Fruit fly (Drosophila melanogaster): ENCODE results near the gene Cad86C.

Gene Cad86C

dm6 chr3R:10849515-10849973 is 22.7 kb downstream of the Cad86C start, which contains the start of gene CG42394 (continued):
- TF ChIP-seq al (GFP tag; IDR thresholded peaks at IDR 0.05) (peak; percentile 91), CG12942 (GFP tag; optimal IDR thresholded peaks at IDR 0.05) (peak; percentile 87), HLH3B (GFP tag; IDR thresholded peaks at IDR 0.05) (peak; percentile 93), CG11456 (GFP tag; IDR thresholded peaks at IDR 0.05) (peak; percentile 94), pb (GFP tag; optimal IDR thresholded peaks at IDR 0.05) (no peak), Dip3 (GFP tag; optimal IDR thresholded peaks at IDR 0.05) (peak; percentile 64), vnd (GFP tag; IDR thresholded peaks at IDR 0.05; ENCODE audit: partially characterized antibody) (peak; percentile 20; the same call in 2 of the 3 replicates), CG13894 (tag; optimal IDR thresholded peaks at IDR 0.05) (peak; percentile 86), CG7357 (GFP tag; IDR thresholded peaks at IDR 0.05) (peak; percentile 75), gsb (GFP tag; IDR thresholded peaks at IDR 0.05) (peak; percentile 87), CG11560 (tag; IDR thresholded peaks at IDR 0.05) (peak; percentile 8; the same call in 1 of the 3 replicates), CG17829 (tag; optimal IDR thresholded peaks at IDR 0.05) (peak; percentile 98), dmrt11E (tag; optimal IDR thresholded peaks at IDR 0.05) (peak; percentile 95), Nf-YA (GFP tag; IDR thresholded peaks at IDR 0.05) (peak; percentile 91), lola (GFP tag; optimal IDR thresholded peaks at IDR 0.05) (peak in 1 of 3 experiments; percentile 96), CG9876 (GFP tag; optimal IDR thresholded peaks at IDR 0.05) (no peak), dimm (GFP tag; IDR thresholded peaks at IDR 0.05) (peak; percentile 72; the same call in 1 of the 2 replicates), Dll (GFP tag; IDR thresholded peaks at IDR 0.05; ENCODE audit: partially characterized antibody) (0 out of 4 replicates have a peak, but pooled peaks have one; percentile 43), ERR (GFP tag; optimal IDR thresholded peaks at IDR 0.05) (peak; percentile 67), sd (tag; optimal IDR thresholded peaks at IDR 0.05) (peak; percentile 72), CG6854 (GFP tag; optimal IDR thresholded peaks at IDR 0.05) (peak; percentile 97), Nf-YB (GFP tag; optimal IDR thresholded peaks at IDR 0.05) (peak; percentile 85), BtbVII (GFP tag; optimal IDR thresholded peaks at IDR 0.05) (peak; percentile 97), sc (optimal IDR thresholded peaks at IDR 0.05) (no peak), sc (GFP tag; optimal IDR thresholded peaks at IDR 0.05) (peak; percentile 94), C15 (GFP tag; IDR thresholded peaks at IDR 0.05) (peak; percentile 83), CG15269 (tag; optimal IDR thresholded peaks at IDR 0.05) (peak; percentile 94), CG4424 (GFP tag; optimal IDR thresholded peaks at IDR 0.05) (peak; percentile 96), CG31224 (GFP tag; IDR thresholded peaks at IDR 0.05) (peak; percentile 88), HmgZ (tag; optimal IDR thresholded peaks at IDR 0.05) (peak; percentile 89), CG4617 (GFP tag; optimal IDR thresholded peaks at IDR 0.05; ENCODE audit: borderline replicate concordance) (peak; percentile 67), Hsf (GFP tag; optimal IDR thresholded peaks at IDR 0.05) (peak; percentile 84), Atf6 (GFP tag; IDR thresholded peaks at IDR 0.05) (peak; percentile 96), CG10959 (GFP tag; IDR thresholded peaks at IDR 0.05) (peak; percentile 93), Dek (tag; optimal IDR thresholded peaks at IDR 0.05) (peak; percentile 91), pho (GFP tag; optimal IDR thresholded peaks at IDR 0.05) (peak; percentile 68), dpn (GFP tag; optimal IDR thresholded peaks at IDR 0.05) (peak; percentile 66 to 92), stwl (tag; optimal IDR thresholded peaks at IDR 0.05) (peak; percentile 56), nerfin-1 (tag; optimal IDR thresholded peaks at IDR 0.05) (peak; percentile 92), CG10267 (tag; optimal IDR thresholded peaks at IDR 0.05) (peak; percentile 94), CG12659 (GFP tag; optimal IDR thresholded peaks at IDR 0.05) (peak; percentile 96), Hey (tag; optimal IDR thresholded peaks at IDR 0.05) (peak; percentile 30), sima (GFP tag; optimal IDR thresholded peaks at IDR 0.05) (no peak), maf-S (GFP tag; optimal IDR thresholded peaks at IDR 0.05) (peak; percentile 37), CG11093 (GFP tag; IDR thresholded peaks at IDR 0.05) (peak; percentile 87), disco-r (GFP tag; optimal IDR thresholded peaks at IDR 0.05) (peak; percentile 28), vfl (GFP tag; optimal IDR thresholded peaks at IDR 0.05) (peak; percentile 71), CG1602 (GFP tag; optimal IDR thresholded peaks at IDR 0.05) (peak; percentile 92), CG17328 (GFP tag; IDR thresholded peaks at IDR 0.05) (peak; percentile 95), CG17361 (GFP tag; IDR thresholded peaks at IDR 0.05) (peak; percentile 99), CG3407 (GFP tag; optimal IDR thresholded peaks at IDR 0.05) (peak; percentile 91)
